Fruit fly (Drosophila melanogaster) S2 (cell line): ENCODE measurements around the gene CG13857.

Experiments used
- CG8478 ChIP-seq: fragments of >200 bp; optimal IDR thresholded peaks from 2 replicates; lab custom pipeline; 2018
- CTCF ChIP-seq, 2 experiments: fragments of >200 bp; optimal IDR thresholded peaks; 2 replicates each; lab custom pipeline; 2018

dm6 chr3R:22423996-22424395 lies 30.1 kb upstream of the CG13857 start:
- no peak for TF ChIP-seq CG8478 (lab: Kevin White, UChicago)
- no peak for TF ChIP-seq CTCF (optimal IDR thresholded peaks at IDR 0.05; lab: Kevin White, UChicago)
